Worm (Caenorhabditis elegans) whole organism, young adult: ENCODE results near the gene W02B8.1.

Source experiments
- D2030.7 ChIP-seq: fragments of 200-800 bp; sonication (Bioruptor generic); IDR thresholded peaks from 2 replicates; pipeline ENCODE4 v1.3.6; 2022; ENCODE audit warnings: missing genetic modification reagents, missing genetic modification characterization, missing compliant biosample characterization
- F57A8.1 ChIP-seq: fragments of 200-800 bp; sonication (Bioruptor generic); optimal IDR thresholded peaks from 2 replicates; lab custom pipeline; 2018; ENCODE audit warnings: mild to moderate bottlenecking, missing genetic modification characterization, moderate library complexity, missing compliant biosample characterization
- ceh-91 ChIP-seq: fragments of 200-800 bp; sonication (Bioruptor generic); IDR thresholded peaks from 2 replicates; pipeline ENCODE4 v1.3.6; 2022; ENCODE audit warnings: missing genetic modification reagents, missing genetic modification characterization, missing compliant biosample characterization
- ets-4 ChIP-seq: fragments of 200-800 bp; sonication (Bioruptor generic); optimal IDR thresholded peaks from 2 replicates; lab custom pipeline; 2018; ENCODE audit warnings: mild to moderate bottlenecking, missing genetic modification characterization, missing compliant biosample characterization
- gei-17 ChIP-seq: fragments of 200-800 bp; sonication (Bioruptor generic); optimal IDR thresholded peaks from 2 replicates; lab custom pipeline; 2018; ENCODE audit warnings: mild to moderate bottlenecking, missing genetic modification characterization, missing compliant biosample characterization
- mcd-1 ChIP-seq: fragments of 200-800 bp; sonication (Bioruptor generic); IDR thresholded peaks from 2 replicates; pipeline ENCODE4 v1.3.6; 2022; ENCODE audit warnings: missing genetic modification reagents, missing genetic modification characterization, missing compliant biosample characterization
- sdz-38 ChIP-seq: sonication (generic microtip); optimal IDR thresholded peaks from 2 replicates; lab custom pipeline; 2016; ENCODE audit warnings: missing genotype, missing genetic modification characterization, missing compliant biosample characterization
- snpc-1.3 ChIP-seq: sonication (generic microtip); optimal IDR thresholded peaks from 2 replicates; lab custom pipeline; 2017; ENCODE audit warnings: missing genetic modification characterization, mild to moderate bottlenecking, missing compliant biosample characterization, antibody characterized with exemption, moderate library complexity, missing genotype, missing genetic modification reagents; ENCODE audit not compliant: insufficient read depth
- zim-3 ChIP-seq: sonication (generic microtip); optimal IDR thresholded peaks from 2 replicates; lab custom pipeline; 2017; ENCODE audit warnings: mild to moderate bottlenecking, missing genetic modification characterization, moderate library complexity, missing compliant biosample characterization
- ztf-18 ChIP-seq: sonication (generic microtip); optimal IDR thresholded peaks from 2 replicates; lab custom pipeline; 2016; ENCODE audit warnings: missing genotype, mild to moderate bottlenecking, missing genetic modification characterization, missing compliant biosample characterization
- ztf-26 ChIP-seq: sonication (generic microtip); optimal IDR thresholded peaks from 2 replicates; lab custom pipeline; 2017; ENCODE audit warnings: missing genetic modification characterization, missing compliant biosample characterization

DNA sequence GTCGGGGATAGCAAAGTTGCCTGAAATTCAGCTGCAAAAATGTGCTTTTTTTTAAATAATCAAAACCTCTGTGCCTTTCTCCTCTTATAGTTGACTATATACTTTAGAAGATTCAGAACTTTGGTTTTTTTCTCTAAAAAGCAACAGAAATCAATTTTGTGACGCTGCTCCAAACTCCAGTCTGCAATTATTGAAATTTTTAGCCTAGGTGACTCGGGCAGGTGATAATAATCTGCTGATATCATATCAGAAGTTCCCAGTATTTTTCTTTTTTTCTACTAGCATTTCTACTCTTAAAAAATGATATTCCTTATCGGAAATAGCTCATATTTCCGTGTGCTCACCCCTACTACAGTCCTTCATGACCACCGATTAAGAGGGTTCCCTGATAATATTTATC, 47.4 kb upstream of the W02B8.1 start, which contains the start of gene sre-44:
- TF ChIP-seq ets-4 (GFP tag; lab: Kevin White, UChicago) = no peak
- TF ChIP-seq F57A8.1 (GFP tag; lab: Kevin White, UChicago) = no peak
- no peak for TF ChIP-seq snpc-1.3 (tag; lab: Kevin White, UChicago)
- no peak for TF ChIP-seq sdz-38 (tag; lab: Kevin White, UChicago)
- TF ChIP-seq D2030.7 = no peak
- no peak for TF ChIP-seq ztf-26
- no peak for TF ChIP-seq ztf-18 (tag; lab: Kevin White, UChicago)
- no peak for TF ChIP-seq ceh-91 (GFP tag; lab: Robert Waterston, UW)
- TF ChIP-seq zim-3 (tag; lab: Kevin White, UChicago) = no peak
- TF ChIP-seq gei-17 (GFP tag; lab: Kevin White, UChicago) = no peak
- no peak for TF ChIP-seq mcd-1 (GFP tag; lab: Robert Waterston, UW)
